Fruit fly (Drosophila melanogaster): Measurements from ENCODE around the gene Ostgamma.

The Ostgamma gene

dm6 chr2L:8279400-8280065, 28.5 kb downstream of the Ostgamma start:
- no peak for TF ChIP-seq fkh (GFP tag; optimal IDR thresholded peaks at IDR 0.05)
- peak; percentile 94 for TF ChIP-seq Sox14 (GFP tag; optimal IDR thresholded peaks at IDR 0.05)
- peak; percentile 97 for TF ChIP-seq Met (GFP tag; optimal IDR thresholded peaks at IDR 0.05)
- peak; percentile 57 for TF ChIP-seq Hr4 (GFP tag; optimal IDR thresholded peaks at IDR 0.05)
- TF ChIP-seq CG11762 (GFP tag; optimal IDR thresholded peaks at IDR 0.05; ENCODE audit: insufficient read depth), result peak; percentile 86
- peak; percentile 85 to 91 for TF ChIP-seq ss (GFP tag; optimal IDR thresholded peaks at IDR 0.05)
- TF ChIP-seq fd59A (GFP tag; optimal IDR thresholded peaks at IDR 0.05), result peak; percentile 92
- TF ChIP-seq CG6276 (GFP tag; optimal IDR thresholded peaks at IDR 0.05), result peak; percentile 71
- TF ChIP-seq CG32006 (GFP tag; optimal IDR thresholded peaks at IDR 0.05), result peak; percentile 79
- peak; percentile 96 for TF ChIP-seq lz (GFP tag; optimal IDR thresholded peaks at IDR 0.05)
- TF ChIP-seq CG10631 (GFP tag; optimal IDR thresholded peaks at IDR 0.05), result peak; percentile 94
- TF ChIP-seq Ets96B (tag; optimal IDR thresholded peaks at IDR 0.05), result peak; percentile 93
- TF ChIP-seq Hr39 (GFP tag; optimal IDR thresholded peaks at IDR 0.05), result peak; percentile 95
- TF ChIP-seq salr (GFP tag; optimal IDR thresholded peaks at IDR 0.05), result peak; percentile 83 to 85
- TF ChIP-seq cyc (GFP tag; optimal IDR thresholded peaks at IDR 0.05), result peak; percentile 95
- TF ChIP-seq pdm3 (GFP tag; optimal IDR thresholded peaks at IDR 0.05), result peak; percentile 89
- TF ChIP-seq CG6854 (GFP tag; optimal IDR thresholded peaks at IDR 0.05), result peak; percentile 92
- TF ChIP-seq achi (GFP tag; optimal IDR thresholded peaks at IDR 0.05), result peak; percentile 90
- peak; percentile 88 for TF ChIP-seq CG6808 (GFP tag; optimal IDR thresholded peaks at IDR 0.05)
- peak; percentile 96 for TF ChIP-seq Smox (GFP tag; optimal IDR thresholded peaks at IDR 0.05)
- peak; percentile 86 for TF ChIP-seq CG34406 (GFP tag; optimal IDR thresholded peaks at IDR 0.05)
- peak; percentile 96 for TF ChIP-seq Sox102F (GFP tag; optimal IDR thresholded peaks at IDR 0.05)
- no peak for TF ChIP-seq CG11294 (GFP tag; IDR thresholded peaks at IDR 0.05)
- TF ChIP-seq eg (GFP tag; IDR thresholded peaks at IDR 0.05), result peak; percentile 72
- TF ChIP-seq Gug (GFP tag; IDR thresholded peaks at IDR 0.05), result peak; percentile 75
- TF ChIP-seq vri (GFP tag; optimal IDR thresholded peaks at IDR 0.05), result peak; percentile 97
- peak; percentile 74 for TF ChIP-seq CG16779 (tag; optimal IDR thresholded peaks at IDR 0.05)
- peak; percentile 54 for TF ChIP-seq CG4318 (GFP tag; optimal IDR thresholded peaks at IDR 0.05)
- TF ChIP-seq CG7368 (GFP tag; optimal IDR thresholded peaks at IDR 0.05), result peak; percentile 89
- TF ChIP-seq acj6 (GFP tag; optimal IDR thresholded peaks at IDR 0.05), result peak; percentile 93
- TF ChIP-seq CG8319 (GFP tag; optimal IDR thresholded peaks at IDR 0.05), result peak; percentile 80
- peak; percentile 54 for TF ChIP-seq fd85E (GFP tag; optimal IDR thresholded peaks at IDR 0.05)
- TF ChIP-seq CG31627 (GFP tag; optimal IDR thresholded peaks at IDR 0.05), result peak; percentile 95
- TF ChIP-seq Blimp-1 (GFP tag; optimal IDR thresholded peaks at IDR 0.05), result peak; percentile 83
- peak; percentile 40 for TF ChIP-seq dac (GFP tag; optimal IDR thresholded peaks at IDR 0.05)
- TF ChIP-seq Eip75B (GFP tag; optimal IDR thresholded peaks at IDR 0.05), result peak; percentile 93
- TF ChIP-seq CG11902 (GFP tag; optimal IDR thresholded peaks at IDR 0.05), result peak; percentile 78
- TF ChIP-seq CG1621 (tag; optimal IDR thresholded peaks at IDR 0.05), result peak; percentile 92
- TF ChIP-seq Eip78C (GFP tag), result peak; percentile 97
- peak; percentile 98 for TF ChIP-seq svp (GFP tag)
- peak; percentile 91 for TF ChIP-seq CG3032 (tag; optimal IDR thresholded peaks at IDR 0.05)
- TF ChIP-seq OdsH (GFP tag; optimal IDR thresholded peaks at IDR 0.05), result peak; percentile 90
- peak; percentile 76 for TF ChIP-seq Sox15 (GFP tag; optimal IDR thresholded peaks at IDR 0.05)
- peak; percentile 77 for TF ChIP-seq CG15336 (GFP tag; IDR thresholded peaks at IDR 0.05)
- TF ChIP-seq net (GFP tag; optimal IDR thresholded peaks at IDR 0.05), result peak; percentile 88
- peak; percentile 85 for TF ChIP-seq CG9139 (GFP tag; optimal IDR thresholded peaks at IDR 0.05)
- no peak for TF ChIP-seq Hr38 (GFP tag; optimal IDR thresholded peaks at IDR 0.05)
- TF ChIP-seq CG6163 (GFP tag; IDR thresholded peaks at IDR 0.05), result peak; percentile 93
- TF ChIP-seq esn (GFP tag; optimal IDR thresholded peaks at IDR 0.05), result peak; percentile 97
- TF ChIP-seq Ets21C (GFP tag; optimal IDR thresholded peaks at IDR 0.05), result peak; percentile 90
- peak; percentile 91 for TF ChIP-seq CG6792 (GFP tag; optimal IDR thresholded peaks at IDR 0.05)

All from whole organism, prepupa.